Worm (Caenorhabditis elegans): Measurements from ENCODE around the gene F53F4.16.

F53F4.16 gene

DNA sequence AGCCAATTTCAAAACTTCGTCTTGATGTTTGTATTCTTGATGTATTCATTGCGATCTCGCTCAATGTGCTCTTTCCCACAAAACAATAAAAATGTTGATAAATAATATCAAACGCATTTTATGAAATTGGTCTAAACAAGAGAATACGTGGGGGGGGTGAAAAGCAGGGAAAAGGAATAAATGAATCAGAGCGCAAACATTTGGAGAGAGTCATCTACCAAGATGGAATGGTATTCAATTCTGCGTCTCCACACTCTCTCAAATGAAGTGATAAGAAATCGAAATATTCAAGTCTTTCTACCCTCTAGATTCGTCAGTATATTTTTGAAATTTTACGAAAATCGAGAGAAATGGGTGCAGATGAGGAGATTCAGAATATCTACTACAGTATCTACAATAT is 40.9 kb downstream of the F53F4.16 start, which contains the start of gene C50B8.5:
TSS of gene C50B8.5 (plus strand) at position 273 of the 400 bp plus-strand sequence.
- TF ChIP-seq unc-62 (GFP tag; optimal IDR thresholded peaks at IDR 0.05 in 1 of 2) (peak in 1 of 2 experiments; percentile 85), unc-62 (tag; optimal IDR thresholded peaks at IDR 0.05) (no peak), duxl-1 (tag; optimal IDR thresholded peaks at IDR 0.05; ENCODE audit: poor library complexity) (peak; percentile 0), mes-2 (tag; optimal IDR thresholded peaks at IDR 0.05; ENCODE audit: poor library complexity, severe bottlenecking) (peak; percentile 53), pqm-1 (tag; optimal IDR thresholded peaks at IDR 0.05) (peak; percentile 63), dve-1 (tag; optimal IDR thresholded peaks at IDR 0.05; ENCODE audit: insufficient read depth) (peak; percentile 65), daf-16 (GFP tag; optimal IDR thresholded peaks at IDR 0.05) (no peak), daf-16 (tag; optimal IDR thresholded peaks at IDR 0.05) (peak; percentile 70), mep-1 (tag; optimal IDR thresholded peaks at IDR 0.05) (peak; percentile 8), sdz-12 (GFP tag; optimal IDR thresholded peaks at IDR 0.05) (no peak), dmd-6 (GFP tag; IDR thresholded peaks at IDR 0.05) (peak; percentile 8; the same call in 1 of the 2 replicates), lsy-2 (tag; optimal IDR thresholded peaks at IDR 0.05) (no peak), dpl-1 (GFP tag; optimal IDR thresholded peaks at IDR 0.05) (no peak), nhr-6 (tag; optimal IDR thresholded peaks at IDR 0.05) (peak; percentile 88)

- TF ChIP-seq unc-62 (GFP tag; optimal IDR thresholded peaks at IDR 0.05 in 1 of 2) (peak in 1 of 2 experiments; percentile 64), unc-62 (tag; optimal IDR thresholded peaks at IDR 0.05) (no peak), mxl-3 (GFP tag; optimal IDR thresholded peaks at IDR 0.05) (peak; percentile 26), hlh-11 (tag; optimal IDR thresholded peaks at IDR 0.05) (peak; percentile 36), spr-1 (tag; optimal IDR thresholded peaks at IDR 0.05) (no peak), dmd-6 (GFP tag; IDR thresholded peaks at IDR 0.05) (peak; percentile 41; the same call in 1 of the 2 replicates), dve-1 (tag; optimal IDR thresholded peaks at IDR 0.05; ENCODE audit: insufficient read depth) (peak; percentile 34), ztf-7 (tag; optimal IDR thresholded peaks at IDR 0.05) (no peak), nhr-28 (tag; optimal IDR thresholded peaks at IDR 0.05) (peak; percentile 50), pqm-1 (tag; optimal IDR thresholded peaks at IDR 0.05) (peak; percentile 91), ceh-82 (tag; optimal IDR thresholded peaks at IDR 0.05) (no peak), daf-16 (GFP tag; optimal IDR thresholded peaks at IDR 0.05) (no peak), daf-16 (tag; optimal IDR thresholded peaks at IDR 0.05) (peak; percentile 77)
Measured at ce11 chrV:13578637-13579036, 43.0 kb downstream of the F53F4.16 start, which contains the start of gene C50B8.6. TSS of gene C50B8.6 (plus strand) at chrV:13578972.

DNA sequence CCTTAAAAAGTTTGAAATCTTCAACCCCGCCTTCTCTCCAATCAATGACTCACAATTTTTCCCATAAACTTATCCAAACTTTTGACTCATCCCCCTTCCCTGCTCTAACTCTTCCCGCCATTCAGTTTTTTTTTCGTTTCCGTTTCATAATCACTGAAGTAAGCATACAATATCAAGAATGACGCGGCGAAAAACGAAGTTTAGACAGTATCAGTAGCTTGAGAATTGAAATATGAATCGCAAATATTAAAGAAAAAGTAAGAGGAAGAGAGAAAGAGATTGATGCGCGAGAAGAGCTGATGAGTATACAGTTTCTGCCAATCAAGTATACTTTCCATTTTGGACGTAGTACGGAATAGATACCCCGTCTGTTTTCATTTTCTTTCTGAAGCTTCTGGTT is 44.2 kb downstream of the F53F4.16 start:
- TF ChIP-seq daf-16 (GFP tag; optimal IDR thresholded peaks at IDR 0.05) = no peak
- TF ChIP-seq daf-16 (tag; optimal IDR thresholded peaks at IDR 0.05) = peak; percentile 7
- no peak for TF ChIP-seq lin-13 (GFP tag; optimal IDR thresholded peaks at IDR 0.05)
- TF ChIP-seq nhr-28 (tag; optimal IDR thresholded peaks at IDR 0.05) = peak; percentile 18
- TF ChIP-seq hlh-11 (tag; optimal IDR thresholded peaks at IDR 0.05) = no peak
- TF ChIP-seq lim-7 (GFP tag; IDR thresholded peaks at IDR 0.05) = no peak
- TF ChIP-seq T20F7.1 (GFP tag; optimal IDR thresholded peaks at IDR 0.05) = no peak
- TF ChIP-seq pqm-1 (tag; optimal IDR thresholded peaks at IDR 0.05) = peak; percentile 58
- peak; percentile 64; the same call in 1 of the 2 replicates for TF ChIP-seq dmd-6 (GFP tag; IDR thresholded peaks at IDR 0.05)

ce11 chrV:13576828-13577227 is 44.8 kb downstream of the F53F4.16 start:
- peak; percentile 31 for TF ChIP-seq hlh-30 (tag; optimal IDR thresholded peaks at IDR 0.05; ENCODE audit: insufficient read depth)
- TF ChIP-seq dve-1 (tag; optimal IDR thresholded peaks at IDR 0.05; ENCODE audit: insufficient read depth) = peak; percentile 40
- no peak for TF ChIP-seq ces-1 (GFP tag; optimal IDR thresholded peaks at IDR 0.05)
- no peak for TF ChIP-seq ceh-82 (tag; optimal IDR thresholded peaks at IDR 0.05)
- TF ChIP-seq jun-1 (tag; optimal IDR thresholded peaks at IDR 0.05) = no peak
- TF ChIP-seq hlh-11 (tag; optimal IDR thresholded peaks at IDR 0.05) = peak; percentile 34
- peak; percentile 52 for TF ChIP-seq nhr-28 (tag; optimal IDR thresholded peaks at IDR 0.05)
- 0 out of 2 replicates have a peak, but pooled peaks have one; percentile 24 for TF ChIP-seq dmd-6 (GFP tag; IDR thresholded peaks at IDR 0.05)
- peak; percentile 36 for TF ChIP-seq nhr-6 (tag; optimal IDR thresholded peaks at IDR 0.05)
- TF ChIP-seq pqm-1 (tag; optimal IDR thresholded peaks at IDR 0.05) = peak; percentile 66
- no peak for TF ChIP-seq T20F7.1 (GFP tag; optimal IDR thresholded peaks at IDR 0.05)
- peak; percentile 0 for TF ChIP-seq aha-1 (tag)
- no peak for TF ChIP-seq daf-16 (GFP tag; optimal IDR thresholded peaks at IDR 0.05)
- peak; percentile 93 for TF ChIP-seq daf-16 (tag; optimal IDR thresholded peaks at IDR 0.05)
- TF ChIP-seq ceh-62 (tag; optimal IDR thresholded peaks at IDR 0.05) = no peak

DNA sequence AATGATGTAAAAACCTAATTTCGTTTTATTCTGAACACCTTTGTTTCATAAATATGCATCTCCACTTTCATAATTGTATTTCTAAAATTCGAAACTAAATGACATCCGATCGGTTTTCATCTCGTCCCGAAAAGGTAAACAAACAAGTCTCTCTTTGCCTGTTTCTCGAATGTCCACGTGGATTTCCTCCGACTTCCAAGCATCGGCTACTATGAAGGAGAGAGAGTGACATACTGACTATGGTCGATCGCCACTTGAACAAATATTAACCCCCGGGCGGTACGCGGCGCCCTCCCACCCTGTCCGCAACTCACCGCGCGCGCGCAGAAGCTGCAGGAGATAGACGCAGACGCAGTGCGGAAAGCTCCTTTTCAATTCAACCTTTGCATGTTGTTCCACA is 45.8 kb downstream of the F53F4.16 start:
- peak; percentile 10 for TF ChIP-seq nhr-6 (tag; optimal IDR thresholded peaks at IDR 0.05)
- TF ChIP-seq madf-9 (GFP tag; conservative IDR thresholded peaks at IDR 0.05) = 0 out of 2 replicates have a peak, but pooled peaks have one; percentile 28
- TF ChIP-seq nhr-42 (GFP tag; IDR thresholded peaks at IDR 0.05) = no peak
